Worm (Caenorhabditis elegans) whole organism, early embryonic: ENCODE data around the gene ZK813.1.

Experiments
- B0310.2 ChIP-seq: sonication (generic microtip); optimal IDR thresholded peaks from 2 replicates; lab custom pipeline; 2016; ENCODE audit warnings: mild to moderate bottlenecking, missing genetic modification characterization, missing compliant biosample characterization
- aly-1 ChIP-seq: sonication (generic microtip); optimal IDR thresholded peaks from 2 replicates; lab custom pipeline; 2016; ENCODE audit warnings: missing genetic modification characterization, missing compliant biosample characterization
- ama-1 ChIP-seq: fragments of 150-350 bp; optimal IDR thresholded peaks from 2 replicates; lab custom pipeline; 2014
- ceh-36 ChIP-seq: sonication (generic microtip); optimal IDR thresholded peaks from 2 replicates; lab custom pipeline; 2016; ENCODE audit warnings: missing genetic modification characterization, inconsistent platforms, missing compliant biosample characterization
- flt-1 ChIP-seq: fragments of 200-800 bp; sonication (Bioruptor generic); IDR thresholded peaks from 2 replicates; pipeline ENCODE4 v1.3.6; 2022; ENCODE audit warnings: missing genetic modification characterization, missing compliant biosample characterization
- hmbx-1 ChIP-seq: sonication (generic microtip); optimal IDR thresholded peaks from 2 replicates; lab custom pipeline; 2016; ENCODE audit warnings: mild to moderate bottlenecking, missing genetic modification characterization, missing compliant biosample characterization
- hmg-4 ChIP-seq: fragments of 200-800 bp; sonication (Bioruptor generic); optimal IDR thresholded peaks from 2 replicates; lab custom pipeline; 2018; ENCODE audit warnings: mild to moderate bottlenecking, missing genetic modification characterization, missing compliant biosample characterization
- hnd-1 ChIP-seq: sonication (generic microtip); optimal IDR thresholded peaks from 2 replicates; lab custom pipeline; 2016; ENCODE audit warnings: missing genetic modification characterization, missing compliant biosample characterization
- pes-1 ChIP-seq: fragments of 200-800 bp; sonication (Bioruptor generic); IDR thresholded peaks from 2 replicates; pipeline ENCODE4 v1.3.6; 2022; ENCODE audit warnings: missing genetic modification reagents, missing genetic modification characterization, missing compliant biosample characterization
- scrt-1 ChIP-seq: fragments of 200-800 bp; sonication (Bioruptor generic); IDR thresholded peaks from 2 replicates; pipeline ENCODE4 v1.3.6; 2022; ENCODE audit warnings: missing genetic modification characterization, missing compliant biosample characterization
- sea-1 ChIP-seq: fragments of 200-800 bp; sonication (Bioruptor generic); conservative IDR thresholded peaks from 2 replicates; pipeline ENCODE4 v1.3.6; 2022; ENCODE audit warnings: missing genetic modification characterization, missing compliant biosample characterization
- tbx-11 ChIP-seq: fragments of 200-800 bp; sonication (Bioruptor generic); IDR thresholded peaks from 2 replicates; pipeline ENCODE4 v1.3.6; 2022; ENCODE audit warnings: missing genetic modification characterization, missing compliant biosample characterization

DNA sequence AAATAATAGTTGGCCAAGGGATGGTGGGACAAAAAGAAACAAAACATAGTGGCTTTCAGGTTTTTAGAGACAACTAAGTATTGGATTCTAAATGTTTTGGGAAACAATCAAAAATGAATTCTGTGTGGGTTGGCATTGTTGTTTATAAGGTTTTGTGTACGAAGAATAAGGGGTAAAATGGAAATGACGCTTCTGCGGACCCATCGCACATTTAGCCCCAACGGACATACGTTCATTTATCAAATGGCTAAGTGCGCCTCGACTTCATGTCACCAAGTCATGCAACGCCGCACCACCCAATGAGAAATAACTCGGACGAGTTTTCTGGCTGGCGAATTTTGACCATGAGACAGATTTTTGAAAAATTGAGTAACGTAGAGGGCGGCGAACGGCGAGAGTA is 24.2 kb downstream of the ZK813.1 start:
- TF ChIP-seq sea-1 (no peak), hmg-4 (no peak), tbx-11 (GFP tag; lab: Robert Waterston, UW) (no peak), hmbx-1 (no peak), scrt-1 (GFP tag; lab: Robert Waterston, UW) (no peak), ama-1 (lab: Kevin White, UChicago) (no peak), ceh-36 (tag; lab: Kevin White, UChicago) (no peak), flt-1 (GFP tag; lab: Robert Waterston, UW) (no peak), B0310.2 (tag; lab: Kevin White, UChicago) (no peak), hnd-1 (tag; lab: Kevin White, UChicago) (no peak), pes-1 (no peak), aly-1 (tag; lab: Kevin White, UChicago) (no peak)
